Fruit fly (Drosophila melanogaster): ENCODE results near the gene orb2.
A peak's percentile ranks its signal among the peaks of the same experiment; 100 is the strongest.

Gene orb2

dm6 chr3L:8996173-8996767 lies 42.0 kb upstream of the orb2 start (continued):
- TF ChIP-seq CG12155 (GFP tag; optimal IDR thresholded peaks at IDR 0.05) (peak; percentile 43), mld (GFP tag; IDR thresholded peaks at IDR 0.05; ENCODE audit: partially characterized antibody) (no peak), Rx (GFP tag; IDR thresholded peaks at IDR 0.05) (peak; percentile 64), CG3847 (GFP tag; IDR thresholded peaks at IDR 0.05) (peak; percentile 46), toy (GFP tag; IDR thresholded peaks at IDR 0.05) (no peak), hbn (GFP tag; IDR thresholded peaks at IDR 0.05; ENCODE audit: partially characterized antibody) (no peak), ap (GFP tag; IDR thresholded peaks at IDR 0.05) (peak; percentile 45), CG7271 (tag; optimal IDR thresholded peaks at IDR 0.05) (no peak), CG5953 (GFP tag; IDR thresholded peaks at IDR 0.05) (peak; percentile 27; the same call in 1 of the 2 replicates), CG12219 (GFP tag; optimal IDR thresholded peaks at IDR 0.05) (peak; percentile 35), jing (GFP tag; optimal IDR thresholded peaks at IDR 0.05) (peak; percentile 50), bigmax (GFP tag; optimal IDR thresholded peaks at IDR 0.05) (no peak), CG43689 (GFP tag; IDR thresholded peaks at IDR 0.05) (no peak), CG9215 (GFP tag; IDR thresholded peaks at IDR 0.05) (no peak), Deaf1 (tag; optimal IDR thresholded peaks at IDR 0.05) (no peak), abd-A (tag; optimal IDR thresholded peaks at IDR 0.05) (no peak), Dll (GFP tag; IDR thresholded peaks at IDR 0.05; ENCODE audit: partially characterized antibody) (no peak), HmgD (GFP tag; optimal IDR thresholded peaks at IDR 0.05) (no peak), CG15011 (GFP tag; optimal IDR thresholded peaks at IDR 0.05) (peak; percentile 11), sim (GFP tag; IDR thresholded peaks at IDR 0.05) (0 out of 2 replicates have a peak, but pooled peaks have one; percentile 30), emc (GFP tag; optimal IDR thresholded peaks at IDR 0.05) (peak; percentile 25), ken (GFP tag; IDR thresholded peaks at IDR 0.05) (peak; percentile 82; the same call in 2 of the 3 replicates), CG2199 (GFP tag; IDR thresholded peaks at IDR 0.05) (0 out of 3 replicates have a peak, but pooled peaks have one; percentile 42), ttk (GFP tag; IDR thresholded peaks at IDR 0.05) (peak; percentile 75), CG1832 (GFP tag; optimal IDR thresholded peaks at IDR 0.05) (no peak), oc (tag; optimal IDR thresholded peaks at IDR 0.05) (no peak), CG6254 (GFP tag; optimal IDR thresholded peaks at IDR 0.05) (peak; percentile 61), CG31365 (tag; optimal IDR thresholded peaks at IDR 0.05) (no peak), cad (GFP tag; optimal IDR thresholded peaks at IDR 0.05) (no peak), Antp (GFP tag; optimal IDR thresholded peaks at IDR 0.05) (peak; percentile 20), hth (optimal IDR thresholded peaks at IDR 0.05) (no peak), Oli (tag; optimal IDR thresholded peaks at IDR 0.05) (peak; percentile 65), CG18599 (GFP tag; optimal IDR thresholded peaks at IDR 0.05) (peak; percentile 28), NfI (GFP tag; optimal IDR thresholded peaks at IDR 0.05) (no peak), lab (GFP tag; optimal IDR thresholded peaks at IDR 0.05) (no peak), kah (GFP tag; optimal IDR thresholded peaks at IDR 0.05) (no peak), CG18011 (GFP tag; optimal IDR thresholded peaks at IDR 0.05) (no peak), Hmr (GFP tag; optimal IDR thresholded peaks at IDR 0.05) (no peak), CG14441 (GFP tag; IDR thresholded peaks at IDR 0.05) (peak; percentile 74), pb (GFP tag; optimal IDR thresholded peaks at IDR 0.05) (no peak), p53 (GFP tag; optimal IDR thresholded peaks at IDR 0.05) (no peak), CG3065 (GFP tag; optimal IDR thresholded peaks at IDR 0.05) (no peak), CG4424 (GFP tag; optimal IDR thresholded peaks at IDR 0.05) (peak; percentile 64), Gsc (GFP tag; IDR thresholded peaks at IDR 0.05) (no peak), Gug (GFP tag; IDR thresholded peaks at IDR 0.05) (peak; percentile 55; the same call in 2 of the 4 replicates), YL-1 (GFP tag; optimal IDR thresholded peaks at IDR 0.05) (no peak), CG17802 (tag; optimal IDR thresholded peaks at IDR 0.05) (no peak), CG9437 (GFP tag; optimal IDR thresholded peaks at IDR 0.05) (peak; percentile 13), sens-2 (GFP tag; IDR thresholded peaks at IDR 0.05) (no peak), CG7786 (GFP tag; optimal IDR thresholded peaks at IDR 0.05) (peak; percentile 32), h (optimal IDR thresholded peaks at IDR 0.05) (no peak)

All from whole organism, embryonic.